Fruit fly (Drosophila melanogaster) whole organism, embryonic: ENCODE measurements around the gene Snapin.
A peak's percentile ranks its signal among the peaks of the same experiment; 100 is the strongest.

Experiments
- ATbp ChIP-seq: fragments of 200-800 bp; sonication (Bioruptor generic); optimal IDR thresholded peaks from 2 replicates; lab custom pipeline; 2017; ENCODE audit warnings: missing biosample characterization, mild to moderate bottlenecking, missing genetic modification characterization, missing genetic modification reagents
- BtbVII ChIP-seq: fragments of 200-800 bp; sonication (Bioruptor generic); optimal IDR thresholded peaks from 3 replicates; lab custom pipeline; 2017; ENCODE audit warnings: missing biosample characterization, mild to moderate bottlenecking, missing genetic modification characterization
- CG10267 ChIP-seq: fragments of 200-800 bp; sonication (Bioruptor generic); optimal IDR thresholded peaks from 2 replicates; lab custom pipeline; 2018; ENCODE audit warnings: missing biosample characterization, mild to moderate bottlenecking, missing genetic modification characterization, moderate library complexity
- CG10274 ChIP-seq: fragments of 200-800 bp; sonication (Bioruptor generic); optimal IDR thresholded peaks from 3 replicates; lab custom pipeline; 2017; ENCODE audit warnings: missing biosample characterization, mild to moderate bottlenecking, missing genetic modification characterization
- CG11456 ChIP-seq: fragments of 200-800 bp; sonication (Bioruptor generic); IDR thresholded peaks from 3 replicates; pipeline ENCODE4 v1.3.6; 2022; ENCODE audit warnings: missing biosample characterization, missing genetic modification characterization
- CG11560 ChIP-seq: fragments of 200-800 bp; sonication (Bioruptor generic); IDR thresholded peaks from 3 replicates; pipeline ENCODE4 v1.3.6; 2022; ENCODE audit warnings: missing biosample characterization, missing genetic modification characterization
- CG12236 ChIP-seq: fragments of 200-800 bp; sonication (Bioruptor generic); optimal IDR thresholded peaks from 2 replicates; lab custom pipeline; 2016; ENCODE audit warnings: missing biosample characterization, missing genetic modification characterization
- CG13287 ChIP-seq: fragments of 200-800 bp; sonication (Bioruptor generic); IDR thresholded peaks from 2 replicates; pipeline ENCODE4 v1.3.6; 2022; ENCODE audit warnings: missing biosample characterization, missing genetic modification characterization; ENCODE audit not compliant: partially characterized antibody
- CG14667 ChIP-seq: fragments of 200-800 bp; sonication (Bioruptor generic); IDR thresholded peaks from 2 replicates; pipeline ENCODE4 v1.3.6; 2022; ENCODE audit warnings: missing biosample characterization, missing genetic modification characterization
- CG14710 ChIP-seq: fragments of 200-800 bp; sonication (Bioruptor generic); optimal IDR thresholded peaks from 3 replicates; lab custom pipeline; 2019; ENCODE audit warnings: missing biosample characterization, mild to moderate bottlenecking, missing genetic modification characterization, moderate library complexity
- CG18619 ChIP-seq: fragments of 200-800 bp; sonication (Bioruptor generic); optimal IDR thresholded peaks from 3 replicates; lab custom pipeline; 2017; ENCODE audit warnings: missing biosample characterization, mild to moderate bottlenecking, missing genetic modification characterization
- CG31224 ChIP-seq: fragments of 200-800 bp; sonication (Bioruptor generic); IDR thresholded peaks from 2 replicates; pipeline ENCODE4 v1.3.6; 2022; ENCODE audit warnings: missing biosample characterization, missing genetic modification characterization
- CG34422 ChIP-seq: fragments of 200-800 bp; sonication (Bioruptor generic); IDR thresholded peaks from 3 replicates; pipeline ENCODE4 v1.3.6; 2022; ENCODE audit warnings: missing biosample characterization, missing genetic modification characterization
- CG4854 ChIP-seq: fragments of 200-800 bp; sonication (Bioruptor generic); optimal IDR thresholded peaks from 2 replicates; lab custom pipeline; 2016; ENCODE audit warnings: missing biosample characterization, missing genetic modification characterization, inconsistent platforms
- CG7987 ChIP-seq: fragments of 200-800 bp; sonication (Bioruptor generic); optimal IDR thresholded peaks from 2 replicates; lab custom pipeline; 2018; ENCODE audit warnings: missing biosample characterization, mild to moderate bottlenecking, missing genetic modification characterization, moderate library complexity
- CG8359 ChIP-seq: fragments of 200-800 bp; sonication (Bioruptor generic); optimal IDR thresholded peaks from 2 replicates; lab custom pipeline; 2017; ENCODE audit warnings: missing biosample characterization, mild to moderate bottlenecking, missing genetic modification characterization, borderline replicate concordance
- Chrac-16 ChIP-seq: fragments of 200-800 bp; sonication (Bioruptor generic); optimal IDR thresholded peaks from 3 replicates; lab custom pipeline; 2016; ENCODE audit warnings: missing biosample characterization, missing genetic modification characterization
- Dad ChIP-seq: fragments of 200-800 bp; sonication (Bioruptor generic); optimal IDR thresholded peaks from 3 replicates; lab custom pipeline; 2016; ENCODE audit warnings: missing biosample characterization, missing genetic modification characterization
- ERR ChIP-seq: fragments of 200-800 bp; sonication (Bioruptor generic); optimal IDR thresholded peaks from 2 replicates; lab custom pipeline; 2016; ENCODE audit warnings: missing biosample characterization, missing genetic modification characterization
- Lpt ChIP-seq: fragments of >200 bp; optimal IDR thresholded peaks from 2 replicates; lab custom pipeline; 2018; ENCODE audit warnings: missing biosample characterization, missing genetic modification characterization
- MTF-1 ChIP-seq: fragments of 200-800 bp; sonication (Bioruptor generic); optimal IDR thresholded peaks from 2 replicates; lab custom pipeline; 2018; ENCODE audit warnings: missing biosample characterization, mild to moderate bottlenecking, missing genetic modification characterization, borderline replicate concordance
- Mes4 ChIP-seq: fragments of 200-800 bp; sonication (Bioruptor generic); optimal IDR thresholded peaks from 2 replicates; lab custom pipeline; 2016; ENCODE audit warnings: missing biosample characterization, missing genetic modification characterization
- Nf-YC ChIP-seq: fragments of 200-800 bp; optimal IDR thresholded peaks from 3 replicates; lab custom pipeline; 2019; ENCODE audit warnings: missing biosample characterization, mild to moderate bottlenecking, missing genetic modification characterization, moderate library complexity
- Oli ChIP-seq: fragments of 200-800 bp; sonication (Bioruptor generic); optimal IDR thresholded peaks from 2 replicates; lab custom pipeline; 2018; ENCODE audit warnings: missing biosample characterization, mild to moderate bottlenecking, missing genetic modification characterization, moderate library complexity
- Ptx1 ChIP-seq: fragments of 200-800 bp; sonication (Bioruptor generic); IDR thresholded peaks from 2 replicates; pipeline ENCODE4 v1.3.6; 2022; ENCODE audit warnings: missing biosample characterization, missing genetic modification characterization
- Scr ChIP-seq: fragments of 200-800 bp; sonication (Bioruptor generic); IDR thresholded peaks from 2 replicates; pipeline ENCODE4 v1.3.6; 2022; ENCODE audit warnings: missing biosample characterization, missing genetic modification characterization; ENCODE audit not compliant: partially characterized antibody
- Trl ChIP-seq, 3 experiments: fragments of >200 bp in 2 of 3; fragments of 200-800 bp in 1 of 3; sonication (Bioruptor generic) in 1 of 3; optimal IDR thresholded peaks; 2 replicates in 1 of 3; 3 replicates in 2 of 3; lab custom pipeline; 2016 to 2017; ENCODE audit warnings: missing biosample characterization in 1 of 3, missing genetic modification characterization in 1 of 3
- ato ChIP-seq: fragments of 200-800 bp; sonication (Bioruptor generic); IDR thresholded peaks from 2 replicates; pipeline ENCODE4 v1.3.6; 2022; ENCODE audit warnings: missing biosample characterization, missing genetic modification characterization; ENCODE audit not compliant: partially characterized antibody
- bsh ChIP-seq, 2 experiments: fragments of 200-800 bp; sonication (Bioruptor generic); optimal IDR thresholded peaks; 2 replicates each; lab custom pipeline; 2017 to 2018; ENCODE audit warnings: mild to moderate bottlenecking in 2 of 2, missing biosample characterization in 2 of 2, missing genetic modification characterization in 2 of 2, moderate library complexity in 1 of 2
- btn ChIP-seq: fragments of 200-800 bp; sonication (Bioruptor generic); optimal IDR thresholded peaks from 2 replicates; lab custom pipeline; 2016; ENCODE audit warnings: missing biosample characterization, missing genetic modification characterization
- chinmo ChIP-seq: fragments of 200-800 bp; sonication (Bioruptor generic); IDR thresholded peaks from 4 replicates; pipeline ENCODE4 v1.3.6; 2022; ENCODE audit warnings: missing biosample characterization, missing genetic modification characterization; ENCODE audit not compliant: partially characterized antibody
- crol ChIP-seq: fragments of 200-800 bp; sonication (Bioruptor generic); IDR thresholded peaks from 2 replicates; pipeline ENCODE4 v1.3.6; 2022; ENCODE audit warnings: missing biosample characterization, missing genetic modification characterization
- cwo ChIP-seq: fragments of 200-800 bp; sonication (Bioruptor generic); optimal IDR thresholded peaks from 3 replicates; lab custom pipeline; 2017; ENCODE audit warnings: missing biosample characterization, missing genetic modification characterization, mild to moderate bottlenecking, moderate library complexity, missing genetic modification reagents
- en ChIP-seq: fragments of 200-800 bp; sonication (Bioruptor generic); optimal IDR thresholded peaks from 2 replicates; lab custom pipeline; 2016; ENCODE audit warnings: missing biosample characterization, missing genetic modification characterization
- gce ChIP-seq: fragments of 200-800 bp; sonication (Bioruptor generic); IDR thresholded peaks from 3 replicates; pipeline ENCODE4 v1.3.6; 2022; ENCODE audit warnings: missing biosample characterization, missing genetic modification characterization
- gem ChIP-seq: fragments of 200-800 bp; sonication (Bioruptor generic); optimal IDR thresholded peaks from 2 replicates; lab custom pipeline; 2019; ENCODE audit warnings: missing biosample characterization, mild to moderate bottlenecking, missing genetic modification characterization, moderate library complexity
- insv ChIP-seq, 2 experiments: fragments of 200-800 bp; sonication (Bioruptor generic); optimal IDR thresholded peaks; 3 replicates each; lab custom pipeline; 2016 to 2018; ENCODE audit warnings: missing biosample characterization in 2 of 2, missing genetic modification characterization in 2 of 2
- kay ChIP-seq: fragments of 200-800 bp; sonication (Bioruptor generic); optimal IDR thresholded peaks from 2 replicates; lab custom pipeline; 2016; ENCODE audit warnings: missing biosample characterization, missing genetic modification characterization
- lov ChIP-seq, 2 experiments: fragments of 200-800 bp in 1 of 2; fragments of >200 bp in 1 of 2; sonication (Bioruptor generic) in 1 of 2; IDR thresholded peaks in 1 of 2; optimal IDR thresholded peaks in 1 of 2; 2 replicates in 1 of 2; 3 replicates in 1 of 2; pipeline versions ENCODE4 v1.3.6 to Lab custom; 2017 to 2022; ENCODE audit warnings: missing biosample characterization in 1 of 2, missing genetic modification characterization in 1 of 2
- mirr ChIP-seq: fragments of 200-800 bp; sonication (Bioruptor generic); optimal IDR thresholded peaks from 3 replicates; lab custom pipeline; 2018; ENCODE audit warnings: missing biosample characterization, mild to moderate bottlenecking, missing genetic modification characterization
- nom ChIP-seq: fragments of 200-800 bp; sonication (Bioruptor generic); optimal IDR thresholded peaks from 2 replicates; lab custom pipeline; 2017; ENCODE audit warnings: missing biosample characterization, missing genetic modification characterization, mild to moderate bottlenecking, moderate library complexity, missing genetic modification reagents
- prd ChIP-seq, 3 experiments: fragments of >200 bp in 2 of 3; fragments of 200-800 bp in 1 of 3; sonication (Bioruptor generic) in 1 of 3; optimal IDR thresholded peaks in 2 of 3; IDR thresholded peaks in 1 of 3; 2 replicates in 2 of 3; 3 replicates in 1 of 3; pipeline versions ENCODE4 v1.3.6 to Lab custom; 2017 to 2022; ENCODE audit warnings: missing biosample characterization in 1 of 3, missing genetic modification characterization in 1 of 3
- row ChIP-seq: fragments of 200-800 bp; sonication (Bioruptor generic); IDR thresholded peaks from 3 replicates; pipeline ENCODE4 v1.3.6; 2022; ENCODE audit warnings: missing biosample characterization, missing genetic modification characterization
- tio ChIP-seq: fragments of 200-800 bp; sonication (Bioruptor generic); optimal IDR thresholded peaks from 2 replicates; lab custom pipeline; 2017; ENCODE audit warnings: missing biosample characterization, missing genetic modification characterization, inconsistent platforms
- z ChIP-seq: fragments of 200-800 bp; sonication (Bioruptor generic); IDR thresholded peaks from 3 replicates; pipeline ENCODE4 v1.3.6; 2022; ENCODE audit warnings: missing biosample characterization, missing genetic modification characterization

Gene Snapin

DNA sequence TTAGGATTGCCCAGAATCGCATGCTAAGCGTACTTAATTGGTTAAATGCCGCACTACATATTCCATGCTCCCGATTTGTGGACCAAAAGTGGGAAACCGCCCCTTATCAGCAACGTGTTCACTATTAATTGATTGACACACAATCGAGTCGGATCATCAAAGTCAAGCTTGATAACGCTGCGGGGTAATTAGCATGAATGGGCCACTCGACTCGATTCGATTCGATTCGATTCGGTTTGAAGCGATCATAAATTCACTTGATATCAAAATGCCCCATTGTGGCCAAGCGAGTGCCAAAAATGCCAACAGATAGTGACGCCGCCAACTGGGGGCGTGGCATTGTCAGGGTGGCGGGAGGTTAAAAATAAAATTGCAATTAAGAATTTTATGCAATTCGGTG, 48.1 kb upstream of the Snapin start (continued):
- no peak for TF ChIP-seq gce (GFP tag; lab: Robert Waterston, UW)
- no peak for TF ChIP-seq CG14667 (GFP tag; lab: Robert Waterston, UW)
- no peak for TF ChIP-seq lov (optimal IDR thresholded peaks at IDR 0.05; lab: Kevin White, UChicago)
- TF ChIP-seq lov (GFP tag; IDR thresholded peaks at IDR 0.05; lab: Robert Waterston, UW), result no peak
- no peak for TF ChIP-seq insv (GFP tag; optimal IDR thresholded peaks at IDR 0.05; lab: Kevin White, UChicago)
- no peak for TF ChIP-seq CG10274 (GFP tag; lab: Kevin White, UChicago)
- no peak for TF ChIP-seq CG12236 (GFP tag; lab: Kevin White, UChicago)
- no peak for TF ChIP-seq Lpt
- TF ChIP-seq CG13287, result no peak
- TF ChIP-seq gem (tag; lab: Kevin White, UChicago), result no peak
- no peak for TF ChIP-seq Trl (optimal IDR thresholded peaks at IDR 0.05; lab: Kevin White, UChicago)
- no peak for TF ChIP-seq Trl (GFP tag; optimal IDR thresholded peaks at IDR 0.05; lab: Kevin White, UChicago)
- TF ChIP-seq prd (optimal IDR thresholded peaks at IDR 0.05; lab: Kevin White, UChicago), result no peak
- no peak for TF ChIP-seq prd (GFP tag; IDR thresholded peaks at IDR 0.05; lab: Robert Waterston, UW)
- TF ChIP-seq mirr (GFP tag; lab: Kevin White, UChicago), result peak; percentile 42
- no peak for TF ChIP-seq CG10267
- no peak for TF ChIP-seq Oli (tag; lab: Kevin White, UChicago)
- no peak for TF ChIP-seq z (GFP tag; lab: Robert Waterston, UW)
- no peak for TF ChIP-seq CG34422 (GFP tag; lab: Robert Waterston, UW)
- TF ChIP-seq Chrac-16 (GFP tag; lab: Kevin White, UChicago), result no peak

dm6 chr2L:2806190-2806763, 46.8 kb upstream of the Snapin start:
- no peak for TF ChIP-seq CG31224 (GFP tag; lab: Robert Waterston, UW)
- peak; percentile 39; the same call in 1 of the 2 replicates for TF ChIP-seq crol (GFP tag; lab: Robert Waterston, UW)
- TF ChIP-seq chinmo (GFP tag; lab: Robert Waterston, UW), result 0 out of 4 replicates have a peak, but pooled peaks have one; percentile 16
- TF ChIP-seq nom (GFP tag; lab: Kevin White, UChicago), result peak; percentile 96
- TF ChIP-seq CG7987 (GFP tag; lab: Kevin White, UChicago), result peak; percentile 87
- peak; percentile 38 for TF ChIP-seq cwo (GFP tag; lab: Kevin White, UChicago)
- no peak for TF ChIP-seq CG8359 (GFP tag; lab: Kevin White, UChicago)
- peak in 1 of 2 experiments; percentile 63 for TF ChIP-seq bsh (GFP tag; optimal IDR thresholded peaks at IDR 0.05; lab: Kevin White, UChicago)
- 0 out of 3 replicates have a peak, but pooled peaks have one; percentile 26 for TF ChIP-seq CG11560 (tag; lab: Robert Waterston, UW)
- peak; percentile 13 for TF ChIP-seq BtbVII (GFP tag; lab: Kevin White, UChicago)
- TF ChIP-seq, all 482 proteins: peak for 8

DNA sequence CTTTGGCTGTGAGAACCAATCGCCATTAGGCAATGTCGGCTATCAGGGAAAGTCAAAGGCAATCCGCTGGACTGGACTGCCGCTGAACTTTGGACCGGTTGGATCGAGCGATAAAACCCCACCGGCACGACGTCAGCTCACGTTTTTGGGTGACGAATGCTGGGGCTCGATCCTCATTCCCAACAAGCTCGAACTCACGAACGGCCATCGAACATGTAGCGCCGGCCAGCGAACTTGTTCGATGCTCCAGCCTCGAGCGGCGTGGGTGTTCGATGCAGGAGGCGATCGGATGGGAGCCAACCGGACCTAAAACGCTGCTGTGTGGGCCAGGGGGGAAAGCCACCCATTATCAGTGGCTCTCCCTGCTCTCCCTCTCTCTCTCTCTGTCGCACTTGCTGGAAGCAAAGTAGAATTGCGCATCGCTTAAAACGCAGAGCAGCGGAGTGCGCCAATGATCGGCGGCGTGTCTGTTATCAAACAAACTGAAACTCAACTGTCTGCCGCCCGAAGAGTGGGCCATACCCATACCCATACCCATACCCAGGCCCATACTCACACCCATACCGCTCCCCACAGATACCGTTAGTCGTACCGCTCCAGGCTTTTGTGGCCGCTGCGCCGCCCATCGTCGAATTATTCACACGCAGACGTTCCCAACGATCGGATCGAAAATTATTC, 45.3 kb upstream of the Snapin start, which contains the start of gene daw:
Gene daw (plus strand): TSS at position 628 of the 678 bp plus-strand sequence.
- TF ChIP-seq CG11456 (GFP tag; lab: Robert Waterston, UW) (peak; percentile 21; the same call in 1 of the 3 replicates), Mes4 (GFP tag; lab: Kevin White, UChicago) (no peak), ato (no peak), btn (no peak), CG4854 (GFP tag; lab: Kevin White, UChicago) (no peak), MTF-1 (GFP tag; lab: Kevin White, UChicago) (no peak), ERR (peak; percentile 22), Scr (no peak), tio (GFP tag; lab: Kevin White, UChicago) (no peak), Ptx1 (GFP tag; lab: Robert Waterston, UW) (no peak), CG14710 (tag; lab: Kevin White, UChicago) (no peak), en (no peak), CG18619 (GFP tag; lab: Kevin White, UChicago) (no peak), Nf-YC (peak; percentile 40), kay (no peak), Dad (GFP tag; lab: Kevin White, UChicago) (no peak), row (no peak), ATbp (GFP tag; lab: Kevin White, UChicago) (no peak)
